Fruit fly (Drosophila melanogaster) whole organism, embryonic: ENCODE measurements around the gene cav.

Source experiments
- Antp ChIP-seq: fragments of 200-800 bp; sonication (Bioruptor generic); optimal IDR thresholded peaks from 3 replicates; lab custom pipeline; 2016; ENCODE audit warnings: missing biosample characterization, missing genetic modification characterization
- Atf3 ChIP-seq: fragments of 200-800 bp; sonication (Bioruptor generic); optimal IDR thresholded peaks from 3 replicates; lab custom pipeline; 2016; ENCODE audit warnings: missing biosample characterization, missing genetic modification characterization
- CG10543 ChIP-seq: fragments of 200-800 bp; sonication (Bioruptor generic); optimal IDR thresholded peaks from 3 replicates; lab custom pipeline; 2017; ENCODE audit warnings: missing biosample characterization, mild to moderate bottlenecking, missing genetic modification characterization, moderate library complexity
- CG11398 ChIP-seq: fragments of 200-800 bp; sonication (Bioruptor generic); optimal IDR thresholded peaks from 2 replicates; lab custom pipeline; 2016; ENCODE audit warnings: missing biosample characterization, missing genetic modification characterization
- CG12659 ChIP-seq: fragments of 200-800 bp; sonication (Bioruptor generic); optimal IDR thresholded peaks from 3 replicates; lab custom pipeline; 2017; ENCODE audit warnings: mild to moderate bottlenecking, missing biosample characterization, missing genetic modification reagents, missing genetic modification characterization
- CG14014 ChIP-seq: fragments of 200-800 bp; sonication (Bioruptor generic); IDR thresholded peaks from 2 replicates; pipeline ENCODE4 v1.3.6; 2022; ENCODE audit warnings: missing biosample characterization, missing genetic modification characterization
- CG15011 ChIP-seq: fragments of 200-800 bp; sonication (Bioruptor generic); optimal IDR thresholded peaks from 3 replicates; lab custom pipeline; 2018; ENCODE audit warnings: missing biosample characterization, mild to moderate bottlenecking, missing genetic modification characterization
- CG16815 ChIP-seq: fragments of 200-800 bp; sonication (Bioruptor generic); optimal IDR thresholded peaks from 3 replicates; lab custom pipeline; 2017; ENCODE audit warnings: missing biosample characterization, mild to moderate bottlenecking, missing genetic modification characterization
- CG17385 ChIP-seq: fragments of 200-800 bp; sonication (Bioruptor generic); optimal IDR thresholded peaks from 3 replicates; lab custom pipeline; 2018; ENCODE audit warnings: missing biosample characterization, mild to moderate bottlenecking, missing genetic modification characterization
- CG2116 ChIP-seq: fragments of 200-800 bp; sonication (Bioruptor generic); optimal IDR thresholded peaks from 3 replicates; lab custom pipeline; 2018; ENCODE audit warnings: missing biosample characterization, mild to moderate bottlenecking, missing genetic modification characterization
- CG2712 ChIP-seq: fragments of 200-800 bp; optimal IDR thresholded peaks from 3 replicates; lab custom pipeline; 2019; ENCODE audit warnings: missing biosample characterization, mild to moderate bottlenecking, missing genetic modification characterization, moderate library complexity
- CG2889 ChIP-seq: fragments of 200-800 bp; sonication (Bioruptor generic); IDR thresholded peaks from 3 replicates; pipeline ENCODE4 v1.3.6; 2022; ENCODE audit warnings: missing biosample characterization, missing genetic modification characterization
- CG6854 ChIP-seq: fragments of 200-800 bp; sonication (Bioruptor generic); optimal IDR thresholded peaks from 3 replicates; lab custom pipeline; 2017; ENCODE audit warnings: missing biosample characterization, mild to moderate bottlenecking, missing genetic modification characterization
- D19A ChIP-seq: fragments of 200-800 bp; optimal IDR thresholded peaks from 3 replicates; lab custom pipeline; 2019; ENCODE audit warnings: missing biosample characterization, mild to moderate bottlenecking, missing genetic modification characterization, moderate library complexity
- HLHmδ ChIP-seq: fragments of 200-800 bp; sonication (Bioruptor generic); optimal IDR thresholded peaks from 2 replicates; lab custom pipeline; 2018; ENCODE audit warnings: missing biosample characterization, mild to moderate bottlenecking, missing genetic modification characterization, moderate library complexity
- Spps ChIP-seq: fragments of 200-800 bp; sonication (Bioruptor generic); optimal IDR thresholded peaks from 2 replicates; lab custom pipeline; 2018; ENCODE audit warnings: missing biosample characterization, mild to moderate bottlenecking, missing genetic modification characterization
- Tbp ChIP-seq: fragments of >200 bp; optimal IDR thresholded peaks from 2 replicates; lab custom pipeline; 2018; ENCODE audit warnings: missing biosample characterization, missing genetic modification characterization
- aop ChIP-seq: fragments of 200-800 bp; sonication (Bioruptor generic); IDR thresholded peaks from 2 replicates; pipeline ENCODE4 v1.3.6; 2022; ENCODE audit warnings: missing biosample characterization, missing genetic modification characterization
- ap ChIP-seq: fragments of 200-800 bp; sonication (Bioruptor generic); IDR thresholded peaks from 2 replicates; pipeline ENCODE4 v1.3.6; 2022; ENCODE audit warnings: missing biosample characterization, missing genetic modification characterization
- bbx ChIP-seq: fragments of 200-800 bp; sonication (Bioruptor generic); IDR thresholded peaks from 2 replicates; pipeline ENCODE4 v1.3.6; 2022; ENCODE audit warnings: missing biosample characterization, missing genetic modification characterization; ENCODE audit not compliant: partially characterized antibody
- cg ChIP-seq: fragments of 200-800 bp; sonication (Bioruptor generic); optimal IDR thresholded peaks from 3 replicates; lab custom pipeline; 2019; ENCODE audit warnings: missing biosample characterization, mild to moderate bottlenecking, missing genetic modification characterization, moderate library complexity
- cwo ChIP-seq: fragments of 200-800 bp; sonication (Bioruptor generic); optimal IDR thresholded peaks from 3 replicates; lab custom pipeline; 2017; ENCODE audit warnings: missing biosample characterization, missing genetic modification characterization, mild to moderate bottlenecking, moderate library complexity, missing genetic modification reagents
- kay ChIP-seq: fragments of 200-800 bp; sonication (Bioruptor generic); optimal IDR thresholded peaks from 2 replicates; lab custom pipeline; 2016; ENCODE audit warnings: missing biosample characterization, missing genetic modification characterization
- org-1 ChIP-seq: fragments of 200-800 bp; sonication (Bioruptor generic); optimal IDR thresholded peaks from 2 replicates; lab custom pipeline; 2017; ENCODE audit warnings: missing biosample characterization, missing genetic modification characterization
- pb ChIP-seq: fragments of 200-800 bp; sonication (Bioruptor generic); optimal IDR thresholded peaks from 3 replicates; lab custom pipeline; 2016; ENCODE audit warnings: missing biosample characterization, missing genetic modification characterization
- pita ChIP-seq: fragments of 200-800 bp; sonication (Bioruptor generic); optimal IDR thresholded peaks from 2 replicates; lab custom pipeline; 2017; ENCODE audit warnings: missing biosample characterization, mild to moderate bottlenecking, missing genetic modification characterization
- run ChIP-seq: fragments of 200-800 bp; sonication (Bioruptor generic); optimal IDR thresholded peaks from 3 replicates; lab custom pipeline; 2018; ENCODE audit warnings: missing biosample characterization, mild to moderate bottlenecking, missing genetic modification characterization
- sisA ChIP-seq: fragments of 200-800 bp; sonication (Bioruptor generic); IDR thresholded peaks from 2 replicates; pipeline ENCODE4 v1.3.6; 2022; ENCODE audit warnings: missing biosample characterization, missing genetic modification characterization
- tll ChIP-seq, 2 experiments: fragments of 200-800 bp in 1 of 2; fragments of >200 bp in 1 of 2; sonication (Bioruptor generic) in 1 of 2; optimal IDR thresholded peaks; 2 replicates each; lab custom pipeline; 2017 to 2019; ENCODE audit warnings: missing biosample characterization in 2 of 2, missing genetic modification characterization in 2 of 2, mild to moderate bottlenecking in 1 of 2, moderate library complexity in 1 of 2

cav gene

dm6 chr3R:24272775-24273290 lies 51.9 kb downstream of the cav start, which contains the start of gene Orct2 (continued):
- TF ChIP-seq cwo (GFP tag; lab: Kevin White, UChicago) (peak; percentile 100), run (no peak), org-1 (peak; percentile 34), CG15011 (GFP tag; lab: Kevin White, UChicago) (no peak), CG2712 (tag; lab: Kevin White, UChicago) (peak; percentile 4), CG10543 (GFP tag; lab: Kevin White, UChicago) (peak; percentile 88), pita (GFP tag; lab: Kevin White, UChicago) (no peak), CG2116 (GFP tag; lab: Kevin White, UChicago) (no peak), HLHmδ (GFP tag; lab: Kevin White, UChicago) (no peak), tll (GFP tag; optimal IDR thresholded peaks at IDR 0.05; lab: Kevin White, UChicago) (peak in 1 of 2 experiments; percentile 38), CG16815 (GFP tag; lab: Kevin White, UChicago) (no peak), Spps (tag; lab: Kevin White, UChicago) (no peak), CG2889 (GFP tag; lab: Robert Waterston, UW) (no peak), Tbp (no peak), ap (no peak), CG14014 (no peak), CG12659 (GFP tag; lab: Kevin White, UChicago) (peak; percentile 1), pb (GFP tag; lab: Kevin White, UChicago) (peak; percentile 26), cg (GFP tag; lab: Kevin White, UChicago) (peak; percentile 27), D19A (tag; lab: Kevin White, UChicago) (peak; percentile 14), Antp (GFP tag; lab: Kevin White, UChicago) (peak; percentile 15), CG17385 (GFP tag; lab: Kevin White, UChicago) (peak; percentile 32), kay (GFP tag; lab: Kevin White, UChicago) (peak; percentile 54), CG11398 (GFP tag; lab: Kevin White, UChicago) (no peak), bbx (no peak), CG6854 (GFP tag; lab: Kevin White, UChicago) (peak; percentile 42), sisA (GFP tag; lab: Robert Waterston, UW) (no peak), aop (GFP tag; lab: Robert Waterston, UW) (no peak), Atf3 (GFP tag; lab: Kevin White, UChicago) (no peak)
- TF ChIP-seq, all 482 proteins: peak for 114
